Worm (Caenorhabditis elegans) whole organism, L4 larva: ENCODE measurements around the gene glb-27.

ENCODE experiments used
- F10B5.3 ChIP-seq: sonication (generic microtip); optimal IDR thresholded peaks from 2 replicates; lab custom pipeline; 2016; ENCODE audit warnings: mild to moderate bottlenecking, missing genetic modification characterization, missing compliant biosample characterization
- F44E2.7 ChIP-seq: fragments of 200-800 bp; sonication (Bioruptor generic); IDR thresholded peaks from 2 replicates; pipeline ENCODE4 v2.1.2; 2022; ENCODE audit warnings: missing genetic modification characterization, missing compliant biosample characterization
- F49E8.2 ChIP-seq: sonication (generic microtip); optimal IDR thresholded peaks from 2 replicates; lab custom pipeline; 2016; ENCODE audit warnings: missing compliant biosample characterization, mild to moderate bottlenecking, missing genetic modification characterization, borderline replicate concordance
- R02D3.7 ChIP-seq: fragments of 150-350 bp; sonication (generic microtip); optimal IDR thresholded peaks from 3 replicates; lab custom pipeline; 2014; ENCODE audit warnings: missing biosample characterization, missing genetic modification characterization
- T20F7.1 ChIP-seq: fragments of 200-800 bp; sonication (Bioruptor generic); optimal IDR thresholded peaks from 2 replicates; lab custom pipeline; 2018; ENCODE audit warnings: mild to moderate bottlenecking, missing genetic modification characterization, missing compliant biosample characterization
- T26A8.4 ChIP-seq: fragments of 200-800 bp; sonication (Bioruptor generic); IDR thresholded peaks from 2 replicates; pipeline ENCODE4 v1.3.6; 2022; ENCODE audit warnings: missing genetic modification characterization, missing compliant biosample characterization
- Y75B8A.6 ChIP-seq: fragments of 200-800 bp; sonication (Bioruptor generic); IDR thresholded peaks from 2 replicates; pipeline ENCODE4 v1.3.6; 2022; ENCODE audit warnings: missing genetic modification reagents, missing genetic modification characterization, missing compliant biosample characterization
- ZK546.5 ChIP-seq, 2 experiments: sonication (generic microtip); optimal IDR thresholded peaks; 2 replicates each; lab custom pipeline; 2017; ENCODE audit warnings: missing biosample characterization in 2 of 2, missing genetic modification characterization in 2 of 2
- ceh-20 ChIP-seq: fragments of 200-800 bp; sonication (Bioruptor generic); IDR thresholded peaks from 2 replicates; pipeline ENCODE4 v1.3.6; 2022; ENCODE audit warnings: missing genetic modification reagents, missing genetic modification characterization, missing compliant biosample characterization
- ceh-82 ChIP-seq: sonication (generic microtip); optimal IDR thresholded peaks from 2 replicates; lab custom pipeline; 2017; ENCODE audit warnings: missing biosample characterization, missing genetic modification characterization
- cey-2 ChIP-seq: sonication (generic microtip); optimal IDR thresholded peaks from 3 replicates; lab custom pipeline; 2017; ENCODE audit warnings: missing genetic modification characterization, mild to moderate bottlenecking, missing compliant biosample characterization, antibody characterized with exemption, borderline replicate concordance; ENCODE audit not compliant: insufficient read depth
- ctbp-1 ChIP-seq: fragments of 200-800 bp; sonication (Bioruptor generic); IDR thresholded peaks from 2 replicates; pipeline ENCODE4 v1.3.6; 2022; ENCODE audit warnings: missing genetic modification reagents, missing genetic modification characterization, missing compliant biosample characterization
- daf-12 ChIP-seq: fragments of 150-350 bp; optimal IDR thresholded peaks from 2 replicates; lab custom pipeline; 2014; ENCODE audit warnings: missing biosample characterization, missing genetic modification reagents, missing genetic modification characterization
- daf-16 ChIP-seq, 3 experiments: sonication (generic microtip); optimal IDR thresholded peaks; 2 replicates each; lab custom pipeline; 2016 to 2017; ENCODE audit warnings: missing genetic modification characterization in 3 of 3, missing genetic modification reagents in 3 of 3, mild to moderate bottlenecking in 2 of 3, missing compliant biosample characterization in 2 of 3, missing biosample characterization in 1 of 3, moderate library complexity in 1 of 3
- daf-19 ChIP-seq: fragments of 200-800 bp; sonication (Bioruptor generic); conservative IDR thresholded peaks from 2 replicates; pipeline ENCODE4 v1.3.6; 2022; ENCODE audit warnings: missing genetic modification characterization, missing compliant biosample characterization
- dmd-6 ChIP-seq: fragments of 200-800 bp; sonication (Bioruptor generic); IDR thresholded peaks from 2 replicates; pipeline ENCODE4 v1.3.6; 2022; ENCODE audit warnings: missing genetic modification reagents, missing genetic modification characterization, missing compliant biosample characterization
- dpl-1 ChIP-seq: fragments of 150-350 bp; optimal IDR thresholded peaks from 2 replicates; lab custom pipeline; 2014; ENCODE audit warnings: missing biosample characterization, missing genetic modification reagents, missing genetic modification characterization
- dve-1 ChIP-seq: sonication (generic microtip); optimal IDR thresholded peaks from 2 replicates; lab custom pipeline; 2017; ENCODE audit warnings: antibody characterized with exemption, mild to moderate bottlenecking, missing genetic modification characterization, missing compliant biosample characterization; ENCODE audit not compliant: insufficient read depth
- hif-1 ChIP-seq, 2 experiments: sonication (generic microtip); optimal IDR thresholded peaks; 2 replicates each; lab custom pipeline; 2016 to 2017; ENCODE audit warnings: missing compliant biosample characterization in 2 of 2, missing genetic modification characterization in 2 of 2, missing genetic modification reagents in 2 of 2, missing genotype in 2 of 2, mild to moderate bottlenecking in 1 of 2
- hlh-11 ChIP-seq: fragments of 200-800 bp; sonication (Bioruptor generic); optimal IDR thresholded peaks from 2 replicates; lab custom pipeline; 2018; ENCODE audit warnings: mild to moderate bottlenecking, missing genetic modification characterization, missing compliant biosample characterization
- hlh-30 ChIP-seq: sonication (generic microtip); optimal IDR thresholded peaks from 2 replicates; lab custom pipeline; 2017; ENCODE audit warnings: antibody characterized with exemption, mild to moderate bottlenecking, missing genetic modification characterization, missing compliant biosample characterization; ENCODE audit not compliant: insufficient read depth
- hmg-1.1 ChIP-seq: fragments of 200-800 bp; sonication (Bioruptor generic); IDR thresholded peaks from 2 replicates; pipeline ENCODE4 v1.3.6; 2022; ENCODE audit warnings: missing genetic modification reagents, missing genetic modification characterization, missing compliant biosample characterization
- jun-1 ChIP-seq: fragments of 150-350 bp; optimal IDR thresholded peaks from 2 replicates; lab custom pipeline; 2014; ENCODE audit warnings: missing biosample characterization, missing genetic modification reagents, missing genetic modification characterization
- lin-1 ChIP-seq: fragments of 200-800 bp; sonication (Bioruptor generic); IDR thresholded peaks from 2 replicates; pipeline ENCODE4 v1.3.6; 2022; ENCODE audit warnings: missing genetic modification reagents, missing genetic modification characterization, missing compliant biosample characterization
- lin-15B ChIP-seq: fragments of 150-350 bp; sonication (generic microtip); optimal IDR thresholded peaks from 3 replicates; lab custom pipeline; 2014; ENCODE audit warnings: missing biosample characterization, missing genetic modification characterization
- lin-29 ChIP-seq: fragments of 200-800 bp; sonication (Bioruptor generic); IDR thresholded peaks from 2 replicates; pipeline ENCODE4 v1.3.6; 2022; ENCODE audit warnings: missing genetic modification reagents, missing genetic modification characterization, missing compliant biosample characterization
- mes-2 ChIP-seq: sonication (generic microtip); optimal IDR thresholded peaks from 2 replicates; lab custom pipeline; 2016; ENCODE audit warnings: missing genotype, mild to moderate bottlenecking, missing genetic modification characterization, missing compliant biosample characterization; ENCODE audit not compliant: poor library complexity, severe bottlenecking
- nhr-102 ChIP-seq: sonication (generic microtip); optimal IDR thresholded peaks from 2 replicates; lab custom pipeline; 2016; ENCODE audit warnings: mild to moderate bottlenecking, missing genetic modification characterization, moderate library complexity, missing compliant biosample characterization
- nhr-111 ChIP-seq: fragments of 200-800 bp; sonication (Bioruptor generic); optimal IDR thresholded peaks from 2 replicates; lab custom pipeline; 2018; ENCODE audit warnings: mild to moderate bottlenecking, missing genetic modification characterization, missing compliant biosample characterization
- nhr-237 ChIP-seq: sonication (generic microtip); optimal IDR thresholded peaks from 2 replicates; lab custom pipeline; 2017; ENCODE audit warnings: missing biosample characterization, missing genetic modification characterization
- nhr-28 ChIP-seq: fragments of 150-350 bp; optimal IDR thresholded peaks from 2 replicates; lab custom pipeline; 2014; ENCODE audit warnings: missing biosample characterization, missing genetic modification characterization
- nhr-41 ChIP-seq: fragments of 200-800 bp; sonication (Bioruptor generic); IDR thresholded peaks from 2 replicates; pipeline ENCODE4 v1.3.6; 2022; ENCODE audit warnings: missing genetic modification reagents, missing genetic modification characterization, missing compliant biosample characterization
- nhr-42 ChIP-seq: fragments of 200-800 bp; sonication (Bioruptor generic); IDR thresholded peaks from 2 replicates; pipeline ENCODE4 v1.3.6; 2022; ENCODE audit warnings: missing genetic modification characterization, missing compliant biosample characterization
- nhr-48 ChIP-seq: sonication (generic microtip); optimal IDR thresholded peaks from 2 replicates; lab custom pipeline; 2016; ENCODE audit warnings: mild to moderate bottlenecking, missing genetic modification characterization, missing compliant biosample characterization
- nhr-6 ChIP-seq: fragments of 150-350 bp; optimal IDR thresholded peaks from 2 replicates; lab custom pipeline; 2014; ENCODE audit warnings: missing biosample characterization, missing genetic modification characterization
- nhr-77 ChIP-seq: fragments of 150-350 bp; optimal IDR thresholded peaks from 2 replicates; lab custom pipeline; 2014; ENCODE audit warnings: missing biosample characterization, missing genetic modification characterization
- php-3 ChIP-seq: fragments of 200-800 bp; sonication (Bioruptor generic); IDR thresholded peaks from 2 replicates; pipeline ENCODE4 v1.3.6; 2022; ENCODE audit warnings: missing genetic modification reagents, missing genetic modification characterization, missing compliant biosample characterization
- pqm-1 ChIP-seq: sonication (generic microtip); optimal IDR thresholded peaks from 2 replicates; lab custom pipeline; 2017; ENCODE audit warnings: missing biosample characterization, missing genetic modification characterization
- rbr-2 ChIP-seq: sonication (generic microtip); optimal IDR thresholded peaks from 2 replicates; lab custom pipeline; 2016; ENCODE audit warnings: missing genotype, missing genetic modification characterization, missing compliant biosample characterization
- sdz-12 ChIP-seq: fragments of 200-800 bp; sonication (Bioruptor generic); optimal IDR thresholded peaks from 2 replicates; lab custom pipeline; 2018; ENCODE audit warnings: mild to moderate bottlenecking, missing genetic modification characterization, missing compliant biosample characterization
- snpc-1.2 ChIP-seq: fragments of 200-800 bp; sonication (Bioruptor generic); IDR thresholded peaks from 2 replicates; pipeline ENCODE4 v1.3.6; 2022; ENCODE audit warnings: missing genetic modification reagents, missing genetic modification characterization, missing compliant biosample characterization
- snpc-4 ChIP-seq: fragments of 150-350 bp; optimal IDR thresholded peaks from 2 replicates; lab custom pipeline; 2014; ENCODE audit warnings: missing biosample characterization, missing genetic modification characterization
- spr-3 ChIP-seq: fragments of 200-800 bp; sonication (Bioruptor generic); optimal IDR thresholded peaks from 2 replicates; lab custom pipeline; 2018; ENCODE audit warnings: mild to moderate bottlenecking, missing genetic modification characterization, missing compliant biosample characterization
- tag-97 ChIP-seq: fragments of 200-800 bp; sonication (Bioruptor generic); IDR thresholded peaks from 2 replicates; pipeline ENCODE4 v1.3.6; 2022; ENCODE audit warnings: missing genetic modification characterization, missing compliant biosample characterization
- unc-130 ChIP-seq: sonication (generic microtip); optimal IDR thresholded peaks from 2 replicates; lab custom pipeline; 2016; ENCODE audit warnings: missing genetic modification reagents, missing genetic modification characterization, missing compliant biosample characterization
- unc-62 ChIP-seq, 3 experiments: fragments of 150-350 bp in 1 of 3; sonication (generic microtip); optimal IDR thresholded peaks in 2 of 3; peaks in 1 of 3; 1 replicate in 1 of 3; 2 replicates in 2 of 3; lab custom pipeline; 2014 to 2017; ENCODE audit warnings: missing biosample characterization in 3 of 3, missing genetic modification characterization in 3 of 3, missing genetic modification reagents in 3 of 3, missing genotype in 1 of 3
- zfp-3 ChIP-seq: fragments of 200-800 bp; sonication (Bioruptor generic); conservative IDR thresholded peaks from 2 replicates; pipeline ENCODE4 v1.3.6; 2022; ENCODE audit warnings: missing genetic modification reagents, missing genetic modification characterization, missing compliant biosample characterization
- zip-11 ChIP-seq: fragments of 200-800 bp; sonication (Bioruptor generic); IDR thresholded peaks from 2 replicates; pipeline ENCODE4 v1.3.6; 2022; ENCODE audit warnings: missing genetic modification characterization, missing compliant biosample characterization
- zip-2 ChIP-seq: fragments of 150-350 bp; optimal IDR thresholded peaks from 2 replicates; lab custom pipeline; 2014; ENCODE audit warnings: missing biosample characterization, missing genetic modification characterization

Gene glb-27

ce11 chrII:8514729-8515128, 41.3 kb downstream of the glb-27 start, which contains the start of gene ctg-2:
Gene ctg-2, plus strand, starts transcription at chrII:8515054.
- TF ChIP-seq F44E2.7 (GFP tag; lab: Robert Waterston, UW) (no peak), nhr-6 (tag; lab: Kevin White, UChicago) (no peak), T26A8.4 (GFP tag; lab: Robert Waterston, UW) (no peak), nhr-102 (tag; lab: Kevin White, UChicago) (no peak), lin-15B (no peak), mes-2 (tag; lab: Kevin White, UChicago) (no peak), snpc-4 (no peak), lin-29 (GFP tag; lab: Robert Waterston, UW) (no peak), lin-1 (GFP tag; lab: Robert Waterston, UW) (no peak), snpc-1.2 (no peak), zip-11 (GFP tag; lab: Robert Waterston, UW) (no peak), unc-130 (GFP tag; lab: Kevin White, UChicago) (no peak), ZK546.5 (tag; optimal IDR thresholded peaks at IDR 0.05; lab: Kevin White, UChicago) (no peak), rbr-2 (no peak), dpl-1 (GFP tag; lab: Kevin White, UChicago) (no peak), nhr-48 (tag; lab: Kevin White, UChicago) (no peak), hlh-11 (tag; lab: Kevin White, UChicago) (no peak), zip-2 (tag; lab: Kevin White, UChicago) (no peak), dmd-6 (GFP tag; lab: Robert Waterston, UW) (peak; percentile 58), pqm-1 (peak; percentile 75), sdz-12 (no peak), nhr-28 (peak; percentile 91), daf-19 (GFP tag; lab: Robert Waterston, UW) (no peak), R02D3.7 (tag; lab: Kevin White, UChicago) (no peak), daf-12 (no peak), dve-1 (peak; percentile 57), zfp-3 (GFP tag; lab: Robert Waterston, UW) (no peak), ctbp-1 (GFP tag; lab: Robert Waterston, UW) (no peak), tag-97 (GFP tag; lab: Robert Waterston, UW) (no peak), hif-1 (tag; optimal IDR thresholded peaks at IDR 0.05; lab: Kevin White, UChicago) (no peak), nhr-41 (GFP tag; lab: Robert Waterston, UW) (no peak), F10B5.3 (tag; lab: Kevin White, UChicago) (no peak), nhr-42 (GFP tag; lab: Robert Waterston, UW) (no peak), hlh-30 (tag; lab: Kevin White, UChicago) (no peak), Y75B8A.6 (GFP tag; lab: Robert Waterston, UW) (no peak), nhr-111 (GFP tag; lab: Kevin White, UChicago) (no peak), T20F7.1 (GFP tag; lab: Kevin White, UChicago) (peak; percentile 7), hmg-1.1 (GFP tag; lab: Robert Waterston, UW) (no peak), unc-62 (GFP tag; optimal IDR thresholded peaks at IDR 0.05 in 1 of 2; lab: Kevin White, UChicago) (peak in 1 of 2 experiments; percentile 86), unc-62 (tag; optimal IDR thresholded peaks at IDR 0.05; lab: Kevin White, UChicago) (no peak), php-3 (GFP tag; lab: Robert Waterston, UW) (peak; percentile 39; the same call in 1 of the 2 replicates), nhr-77 (no peak), cey-2 (tag; lab: Kevin White, UChicago) (no peak), daf-16 (GFP tag; optimal IDR thresholded peaks at IDR 0.05; lab: Kevin White, UChicago) (no peak), daf-16 (tag; optimal IDR thresholded peaks at IDR 0.05; lab: Kevin White, UChicago) (peak; percentile 55), ceh-82 (no peak), spr-3 (GFP tag; lab: Kevin White, UChicago) (no peak), jun-1 (no peak), F49E8.2 (no peak), nhr-237 (no peak), ceh-20 (GFP tag; lab: Robert Waterston, UW) (no peak)
